Worm (Caenorhabditis elegans) whole organism, early embryonic: ENCODE results near the gene swsn-3.

Experiments
- ceh-13 ChIP-seq: fragments of 200-800 bp; sonication (Bioruptor generic); optimal IDR thresholded peaks from 2 replicates; lab custom pipeline; 2018; ENCODE audit warnings: mild to moderate bottlenecking, missing genetic modification characterization, missing compliant biosample characterization
- tbx-11 ChIP-seq: fragments of 200-800 bp; sonication (Bioruptor generic); IDR thresholded peaks from 2 replicates; pipeline ENCODE4 v1.3.6; 2022; ENCODE audit warnings: missing genetic modification characterization, missing compliant biosample characterization

ce11 chrIII:2794057-2794456, 25.6 kb upstream of the swsn-3 start:
- no peak for TF ChIP-seq ceh-13 (GFP tag; lab: Kevin White, UChicago)
- TF ChIP-seq tbx-11 (GFP tag; lab: Robert Waterston, UW) = no peak
